Fruit fly (Drosophila melanogaster) whole organism, embryonic: ENCODE measurements around the gene yellow-e2.

Experiments used
- Adf1 ChIP-seq: fragments of 200-800 bp; sonication (Bioruptor generic); IDR thresholded peaks from 2 replicates; pipeline ENCODE4 v1.3.6; 2022; ENCODE audit warnings: missing biosample characterization, missing genetic modification characterization
- CG10565 ChIP-seq: fragments of 200-800 bp; sonication (Bioruptor generic); optimal IDR thresholded peaks from 3 replicates; lab custom pipeline; 2016; ENCODE audit warnings: missing biosample characterization, mild to moderate bottlenecking, missing genetic modification characterization
- CG11093 ChIP-seq: fragments of 200-800 bp; sonication (Bioruptor generic); IDR thresholded peaks from 3 replicates; pipeline ENCODE4 v1.3.6; 2022; ENCODE audit warnings: missing biosample characterization, missing genetic modification characterization
- CG11504 ChIP-seq: fragments of 200-800 bp; sonication (Bioruptor generic); optimal IDR thresholded peaks from 3 replicates; lab custom pipeline; 2019; ENCODE audit warnings: missing biosample characterization, mild to moderate bottlenecking, missing genetic modification characterization, moderate library complexity
- CG11723 ChIP-seq: fragments of 200-800 bp; sonication (Bioruptor generic); optimal IDR thresholded peaks from 2 replicates; lab custom pipeline; 2017; ENCODE audit warnings: missing biosample characterization, mild to moderate bottlenecking, missing genetic modification characterization
- CG12219 ChIP-seq: fragments of 200-800 bp; sonication (Bioruptor generic); optimal IDR thresholded peaks from 3 replicates; lab custom pipeline; 2018; ENCODE audit warnings: missing biosample characterization, mild to moderate bottlenecking, missing genetic modification characterization
- CG1233 ChIP-seq: fragments of 200-800 bp; sonication (Bioruptor generic); optimal IDR thresholded peaks from 4 replicates; lab custom pipeline; 2018; ENCODE audit warnings: missing biosample characterization, mild to moderate bottlenecking, missing genetic modification characterization
- CG14050 ChIP-seq: fragments of 200-800 bp; sonication (Bioruptor generic); IDR thresholded peaks from 3 replicates; pipeline ENCODE4 v1.3.6; 2022; ENCODE audit warnings: missing biosample characterization, missing genetic modification characterization
- CG15479 ChIP-seq: fragments of 200-800 bp; sonication (Bioruptor generic); optimal IDR thresholded peaks from 3 replicates; lab custom pipeline; 2019; ENCODE audit warnings: missing biosample characterization, mild to moderate bottlenecking, missing genetic modification characterization, moderate library complexity
- CG16813 ChIP-seq: fragments of 200-800 bp; sonication (Bioruptor generic); IDR thresholded peaks from 3 replicates; pipeline ENCODE4 v1.3.6; 2022; ENCODE audit warnings: missing biosample characterization, missing genetic modification characterization; ENCODE audit not compliant: partially characterized antibody
- CG17612 ChIP-seq: fragments of 200-800 bp; sonication (Bioruptor generic); IDR thresholded peaks from 2 replicates; pipeline ENCODE4 v1.3.6; 2022; ENCODE audit warnings: missing biosample characterization, missing genetic modification characterization
- CG2120 ChIP-seq: fragments of 200-800 bp; sonication (Bioruptor generic); optimal IDR thresholded peaks from 3 replicates; lab custom pipeline; 2016; ENCODE audit warnings: missing biosample characterization, missing genetic modification characterization
- CG2678 ChIP-seq: fragments of 200-800 bp; sonication (Bioruptor generic); optimal IDR thresholded peaks from 3 replicates; lab custom pipeline; 2019; ENCODE audit warnings: missing biosample characterization, mild to moderate bottlenecking, missing genetic modification characterization, moderate library complexity
- CG31388 ChIP-seq: fragments of 200-800 bp; sonication (Bioruptor generic); optimal IDR thresholded peaks from 2 replicates; lab custom pipeline; 2016; ENCODE audit warnings: missing biosample characterization, missing genetic modification characterization
- CG42726 ChIP-seq: fragments of 200-800 bp; sonication (Bioruptor generic); IDR thresholded peaks from 2 replicates; pipeline ENCODE4 v1.3.6; 2022; ENCODE audit warnings: missing biosample characterization, missing genetic modification characterization; ENCODE audit not compliant: partially characterized antibody
- CG4328 ChIP-seq: fragments of 200-800 bp; sonication (Bioruptor generic); optimal IDR thresholded peaks from 3 replicates; lab custom pipeline; 2017; ENCODE audit warnings: missing biosample characterization, missing genetic modification reagents, missing genetic modification characterization
- CG4424 ChIP-seq: fragments of 200-800 bp; sonication (Bioruptor generic); optimal IDR thresholded peaks from 3 replicates; lab custom pipeline; 2016; ENCODE audit warnings: missing biosample characterization, missing genetic modification characterization
- CG6689 ChIP-seq: fragments of 200-800 bp; sonication (Bioruptor generic); IDR thresholded peaks from 2 replicates; pipeline ENCODE4 v1.3.6; 2022; ENCODE audit warnings: missing biosample characterization, missing genetic modification characterization
- CG6813 ChIP-seq: fragments of 200-800 bp; sonication (Bioruptor generic); optimal IDR thresholded peaks from 2 replicates; lab custom pipeline; 2017; ENCODE audit warnings: missing biosample characterization, missing genetic modification characterization, mild to moderate bottlenecking, moderate library complexity, missing genetic modification reagents
- CG8290 ChIP-seq, 3 experiments: fragments of 200-800 bp; sonication (Bioruptor generic); optimal IDR thresholded peaks; 2 replicates each; lab custom pipeline; 2016 to 2019; ENCODE audit warnings: missing biosample characterization in 3 of 3, missing genetic modification characterization in 3 of 3, mild to moderate bottlenecking in 2 of 3, moderate library complexity in 1 of 3
- CG9215 ChIP-seq: fragments of 200-800 bp; sonication (Bioruptor generic); IDR thresholded peaks from 2 replicates; pipeline ENCODE4 v1.3.6; 2022; ENCODE audit warnings: missing biosample characterization, missing genetic modification characterization
- CHES-1-like ChIP-seq: fragments of 200-800 bp; sonication (Bioruptor generic); optimal IDR thresholded peaks from 2 replicates; lab custom pipeline; 2016; ENCODE audit warnings: missing biosample characterization, missing genetic modification characterization
- D ChIP-seq, 2 experiments: fragments of 200-800 bp in 1 of 2; fragments of >200 bp in 1 of 2; sonication (Bioruptor generic) in 1 of 2; optimal IDR thresholded peaks; 2 replicates in 1 of 2; 3 replicates in 1 of 2; lab custom pipeline; 2017; ENCODE audit warnings: mild to moderate bottlenecking in 1 of 2, missing biosample characterization in 1 of 2, missing genetic modification characterization in 1 of 2, missing genetic modification reagents in 1 of 2
- D19B ChIP-seq: fragments of 200-800 bp; sonication (Bioruptor generic); optimal IDR thresholded peaks from 2 replicates; lab custom pipeline; 2017; ENCODE audit warnings: missing biosample characterization, mild to moderate bottlenecking, missing genetic modification characterization
- Dfd ChIP-seq, 2 experiments: fragments of >200 bp; optimal IDR thresholded peaks; 2 replicates each; lab custom pipeline; 2017; ENCODE audit warnings: missing biosample characterization in 2 of 2, missing genetic modification characterization in 2 of 2
- Kr ChIP-seq: fragments of 200-800 bp; sonication (Bioruptor generic); optimal IDR thresholded peaks from 2 replicates; lab custom pipeline; 2017; ENCODE audit warnings: missing biosample characterization, mild to moderate bottlenecking, missing genetic modification characterization
- PHDP ChIP-seq: fragments of 200-800 bp; sonication (Bioruptor generic); optimal IDR thresholded peaks from 3 replicates; lab custom pipeline; 2018; ENCODE audit warnings: missing biosample characterization, mild to moderate bottlenecking, missing genetic modification characterization, moderate library complexity
- Poxn ChIP-seq: fragments of 200-800 bp; sonication (Bioruptor generic); IDR thresholded peaks from 2 replicates; pipeline ENCODE4 v1.3.6; 2022; ENCODE audit warnings: missing biosample characterization, missing genetic modification characterization
- Ravus ChIP-seq: fragments of 200-800 bp; sonication (Bioruptor generic); IDR thresholded peaks from 2 replicates; pipeline ENCODE4 v1.3.6; 2022; ENCODE audit warnings: missing biosample characterization, missing genetic modification characterization
- Sin3A ChIP-seq: fragments of >200 bp; optimal IDR thresholded peaks from 2 replicates; lab custom pipeline; 2018
- Ssrp ChIP-seq: fragments of 200-800 bp; sonication (Bioruptor generic); optimal IDR thresholded peaks from 2 replicates; lab custom pipeline; 2018; ENCODE audit warnings: missing biosample characterization, mild to moderate bottlenecking, missing genetic modification characterization, moderate library complexity
- Tbp ChIP-seq: fragments of >200 bp; optimal IDR thresholded peaks from 2 replicates; lab custom pipeline; 2018; ENCODE audit warnings: missing biosample characterization, missing genetic modification characterization
- br ChIP-seq: fragments of >200 bp; optimal IDR thresholded peaks from 2 replicates; lab custom pipeline; 2017
- da ChIP-seq: fragments of 200-800 bp; sonication (Bioruptor generic); optimal IDR thresholded peaks from 2 replicates; lab custom pipeline; 2016; ENCODE audit warnings: missing biosample characterization, missing genetic modification characterization
- dimm ChIP-seq: fragments of 200-800 bp; sonication (Bioruptor generic); IDR thresholded peaks from 2 replicates; pipeline ENCODE4 v1.3.6; 2022; ENCODE audit warnings: missing biosample characterization, missing genetic modification characterization
- grn ChIP-seq: fragments of 200-800 bp; sonication (Bioruptor generic); optimal IDR thresholded peaks from 3 replicates; lab custom pipeline; 2017; ENCODE audit warnings: missing biosample characterization, missing genetic modification characterization
- gro ChIP-seq: fragments of 200-800 bp; sonication (Bioruptor generic); optimal IDR thresholded peaks from 2 replicates; lab custom pipeline; 2016; ENCODE audit warnings: missing biosample characterization, missing genetic modification characterization
- jing ChIP-seq: fragments of 200-800 bp; sonication (Bioruptor generic); optimal IDR thresholded peaks from 2 replicates; lab custom pipeline; 2018; ENCODE audit warnings: missing biosample characterization, mild to moderate bottlenecking, missing genetic modification characterization
- odd ChIP-seq: fragments of 200-800 bp; sonication (Bioruptor generic); optimal IDR thresholded peaks from 2 replicates; lab custom pipeline; 2017; ENCODE audit warnings: missing biosample characterization, mild to moderate bottlenecking, missing genetic modification characterization
- pb ChIP-seq: fragments of 200-800 bp; sonication (Bioruptor generic); optimal IDR thresholded peaks from 3 replicates; lab custom pipeline; 2016; ENCODE audit warnings: missing biosample characterization, missing genetic modification characterization
- phol ChIP-seq: fragments of 200-800 bp; sonication (Bioruptor generic); optimal IDR thresholded peaks from 3 replicates; lab custom pipeline; 2018; ENCODE audit warnings: missing biosample characterization, mild to moderate bottlenecking, missing genetic modification characterization, moderate library complexity
- shn ChIP-seq: fragments of 200-800 bp; sonication (Bioruptor generic); optimal IDR thresholded peaks from 3 replicates; lab custom pipeline; 2016; ENCODE audit warnings: missing biosample characterization, missing genetic modification characterization
- slp2 ChIP-seq: fragments of 200-800 bp; sonication (Bioruptor generic); optimal IDR thresholded peaks from 2 replicates; lab custom pipeline; 2016; ENCODE audit warnings: missing biosample characterization, missing genetic modification characterization
- sug ChIP-seq: fragments of 200-800 bp; optimal IDR thresholded peaks from 2 replicates; lab custom pipeline; 2019; ENCODE audit warnings: missing biosample characterization, mild to moderate bottlenecking, missing genetic modification characterization, moderate library complexity
- ttk ChIP-seq: fragments of 200-800 bp; sonication (Bioruptor generic); IDR thresholded peaks from 2 replicates; pipeline ENCODE4 v2.1.2; 2022; ENCODE audit warnings: missing biosample characterization, missing genetic modification characterization
- vfl ChIP-seq: fragments of 200-800 bp; sonication (Bioruptor generic); optimal IDR thresholded peaks from 2 replicates; lab custom pipeline; 2016; ENCODE audit warnings: missing biosample characterization, missing genetic modification characterization
- vvl ChIP-seq: fragments of 200-800 bp; sonication (Bioruptor generic); IDR thresholded peaks from 2 replicates; pipeline ENCODE4 v1.3.6; 2022; ENCODE audit warnings: missing biosample characterization, missing genetic modification characterization
- zfh2 ChIP-seq: fragments of 200-800 bp; sonication (Bioruptor generic); optimal IDR thresholded peaks from 2 replicates; lab custom pipeline; 2016; ENCODE audit warnings: missing biosample characterization, missing genetic modification characterization

Gene yellow-e2

dm6 chr3R:13366561-13367518, 40.0 kb downstream of the yellow-e2 start, which contains the start of gene Elp6 (continued):
- TF ChIP-seq zfh2 (GFP tag; lab: Kevin White, UChicago) = peak; percentile 62
- peak; percentile 39 for TF ChIP-seq jing (GFP tag; lab: Kevin White, UChicago)
- peak; percentile 24 for TF ChIP-seq CG4328 (GFP tag; lab: Kevin White, UChicago)
- peak; percentile 18; the same call in 1 of the 3 replicates for TF ChIP-seq CG14050 (GFP tag; lab: Robert Waterston, UW)
- no peak for TF ChIP-seq CHES-1-like (GFP tag; lab: Kevin White, UChicago)
- TF ChIP-seq CG9215 (GFP tag; lab: Robert Waterston, UW) = peak; percentile 41
- peak; percentile 79 for TF ChIP-seq CG4424 (GFP tag; lab: Kevin White, UChicago)
- peak; percentile 77 for TF ChIP-seq phol (tag; lab: Kevin White, UChicago)
- no peak for TF ChIP-seq CG16813 (GFP tag; lab: Robert Waterston, UW)
- no peak for TF ChIP-seq Poxn (GFP tag; lab: Robert Waterston, UW)
- 0 out of 3 replicates have a peak, but pooled peaks have one; percentile 31 for TF ChIP-seq CG11093 (GFP tag; lab: Robert Waterston, UW)
- TF ChIP-seq CG42726 (GFP tag; lab: Robert Waterston, UW) = no peak
- TF ChIP-seq da (GFP tag; lab: Kevin White, UChicago) = no peak
- peak; percentile 86 for TF ChIP-seq CG2120 (GFP tag; lab: Kevin White, UChicago)
- no peak for TF ChIP-seq Sin3A (lab: Kevin White, UChicago)
- no peak for TF ChIP-seq D (optimal IDR thresholded peaks at IDR 0.05; lab: Kevin White, UChicago)
- TF ChIP-seq D (GFP tag; optimal IDR thresholded peaks at IDR 0.05; lab: Kevin White, UChicago) = no peak
- TF ChIP-seq sug = peak; percentile 41
- peak; percentile 53 for TF ChIP-seq slp2 (GFP tag; lab: Kevin White, UChicago)
- TF ChIP-seq Tbp (GFP tag; lab: Kevin White, UChicago) = no peak
- peak; percentile 3 for TF ChIP-seq CG31388 (GFP tag; lab: Kevin White, UChicago)
- TF ChIP-seq br = no peak
- no peak for TF ChIP-seq CG11723 (GFP tag; lab: Kevin White, UChicago)
- no peak for TF ChIP-seq Adf1 (GFP tag; lab: Robert Waterston, UW)
- no peak for TF ChIP-seq CG15479
- no peak; the same call in 1 of the 2 replicates for TF ChIP-seq Ravus (GFP tag; lab: Robert Waterston, UW)
- TF ChIP-seq D19B (GFP tag; lab: Kevin White, UChicago) = peak; percentile 62
- peak; percentile 44 for TF ChIP-seq gro (GFP tag; lab: Kevin White, UChicago)
- peak; percentile 58; the same call in 1 of the 2 replicates for TF ChIP-seq vvl (GFP tag; lab: Robert Waterston, UW)
- peak; percentile 51 for TF ChIP-seq ttk (GFP tag; lab: Robert Waterston, UW)
- no peak for TF ChIP-seq grn
- no peak for TF ChIP-seq CG6689 (GFP tag; lab: Robert Waterston, UW)
- peak; percentile 57 for TF ChIP-seq odd (GFP tag; lab: Kevin White, UChicago)
- no peak for TF ChIP-seq pb (GFP tag; lab: Kevin White, UChicago)
- TF ChIP-seq Kr (GFP tag; lab: Kevin White, UChicago) = no peak
- peak; percentile 19 for TF ChIP-seq CG12219 (GFP tag; lab: Kevin White, UChicago)
- TF ChIP-seq vfl (GFP tag; lab: Kevin White, UChicago) = no peak
- TF ChIP-seq CG8290 (GFP tag; optimal IDR thresholded peaks at IDR 0.05; lab: Kevin White, UChicago) = no peak
- TF ChIP-seq CG8290 (tag; optimal IDR thresholded peaks at IDR 0.05; lab: Kevin White, UChicago) = peak in 1 of 2 experiments; percentile 62
- peak; percentile 46 for TF ChIP-seq Ssrp (tag; lab: Kevin White, UChicago)
- TF ChIP-seq shn (GFP tag; lab: Kevin White, UChicago) = peak; percentile 49
- no peak for TF ChIP-seq CG10565 (GFP tag; lab: Kevin White, UChicago)
- peak; percentile 85 for TF ChIP-seq CG2678 (tag; lab: Kevin White, UChicago)
- no peak for TF ChIP-seq Dfd (GFP tag; optimal IDR thresholded peaks at IDR 0.05; lab: Kevin White, UChicago)
- 0 out of 2 replicates have a peak, but pooled peaks have one; percentile 9 for TF ChIP-seq dimm (GFP tag; lab: Robert Waterston, UW)
- peak; percentile 82 for TF ChIP-seq CG11504
- TF ChIP-seq PHDP (tag; lab: Kevin White, UChicago) = peak; percentile 59
- TF ChIP-seq CG17612 (GFP tag; lab: Robert Waterston, UW) = 0 out of 2 replicates have a peak, but pooled peaks have one; percentile 10
- peak; percentile 14 for TF ChIP-seq CG6813 (GFP tag; lab: Kevin White, UChicago)
- TF ChIP-seq CG1233 (GFP tag; lab: Kevin White, UChicago) = peak; percentile 70
